Worm (Caenorhabditis elegans) whole organism, L4 larva: ENCODE data around the gene nrsn-1.
A peak's percentile ranks its signal among the peaks of the same experiment; 100 is the strongest.

ENCODE experiments used
- hlh-11 ChIP-seq: fragments of 200-800 bp; sonication (Bioruptor generic); optimal IDR thresholded peaks from 2 replicates; lab custom pipeline; 2018; ENCODE audit warnings: mild to moderate bottlenecking, missing genetic modification characterization, missing compliant biosample characterization
- nhr-25 ChIP-seq: sonication (generic microtip); optimal IDR thresholded peaks from 2 replicates; lab custom pipeline; 2017; ENCODE audit warnings: missing genetic modification characterization, mild to moderate bottlenecking, missing compliant biosample characterization, antibody characterized with exemption, moderate library complexity, borderline replicate concordance; ENCODE audit not compliant: insufficient read depth
- pha-4 ChIP-seq, 2 experiments: fragments of 150-350 bp in 1 of 2; fragments of 200-800 bp in 1 of 2; sonication (Bioruptor generic) in 1 of 2; IDR thresholded peaks in 1 of 2; optimal IDR thresholded peaks in 1 of 2; 2 replicates each; pipeline versions ENCODE4 v1.3.6 to Lab custom; 2014 to 2022; ENCODE audit warnings: missing genetic modification characterization in 2 of 2, missing genetic modification reagents in 2 of 2, missing biosample characterization in 1 of 2, missing compliant biosample characterization in 1 of 2
- tag-97 ChIP-seq: fragments of 200-800 bp; sonication (Bioruptor generic); IDR thresholded peaks from 2 replicates; pipeline ENCODE4 v1.3.6; 2022; ENCODE audit warnings: missing genetic modification characterization, missing compliant biosample characterization

DNA sequence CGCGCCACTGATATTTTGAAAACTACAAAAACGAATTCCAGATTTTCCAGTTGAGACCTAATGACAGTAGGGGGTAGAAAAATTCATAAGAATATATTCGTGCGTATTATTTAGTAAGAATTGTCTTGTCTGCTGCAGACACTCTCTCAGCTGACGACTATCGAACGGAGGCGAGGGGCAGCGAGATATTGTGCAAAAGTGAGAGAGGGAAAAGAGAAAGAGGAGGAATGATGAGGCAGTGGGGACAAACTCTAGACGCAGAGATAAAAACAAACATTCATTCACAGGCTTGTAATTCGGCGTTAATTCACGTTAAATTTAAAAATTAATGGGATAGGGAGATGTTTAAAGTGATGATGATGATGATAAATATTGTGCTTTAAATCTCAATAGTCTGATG is 41.1 kb upstream of the nrsn-1 start, which contains the start of gene gid-7:
- TF ChIP-seq hlh-11 (tag; lab: Kevin White, UChicago) (peak; percentile 67), pha-4 (GFP tag; IDR thresholded peaks at IDR 0.05; lab: Robert Waterston, UW) (no peak), pha-4 (tag; optimal IDR thresholded peaks at IDR 0.05; lab: Kevin White, UChicago) (no peak), nhr-25 (tag; lab: Kevin White, UChicago) (no peak), tag-97 (GFP tag; lab: Robert Waterston, UW) (no peak)
